Worm (Caenorhabditis elegans) whole organism, young adult: Measurements from ENCODE around the gene Y4C6A.4.

Experiments used
- C06A6.2 ChIP-seq: fragments of 200-800 bp; sonication (Bioruptor generic); conservative IDR thresholded peaks from 2 replicates; pipeline ENCODE4 v1.3.6; 2022; ENCODE audit warnings: missing genetic modification characterization, missing compliant biosample characterization
- F10E7.11 ChIP-seq: sonication (generic microtip); optimal IDR thresholded peaks from 2 replicates; lab custom pipeline; 2017; ENCODE audit warnings: mild to moderate bottlenecking, missing genetic modification characterization, moderate library complexity, missing compliant biosample characterization
- ama-1 ChIP-seq, 3 experiments: fragments of 150-350 bp in 1 of 3; sonication (generic microtip) in 2 of 3; optimal IDR thresholded peaks; 2 replicates each; lab custom pipeline; 2014 to 2018; ENCODE audit warnings: missing biosample characterization in 2 of 3, missing genetic modification characterization in 2 of 3, missing genetic modification reagents in 2 of 3
- gei-17 ChIP-seq: fragments of 200-800 bp; sonication (Bioruptor generic); optimal IDR thresholded peaks from 2 replicates; lab custom pipeline; 2018; ENCODE audit warnings: mild to moderate bottlenecking, missing genetic modification characterization, missing compliant biosample characterization
- lin-35 ChIP-seq, 3 experiments: fragments of 150-350 bp in 2 of 3; sonication (generic microtip) in 1 of 3; optimal IDR thresholded peaks; 2 replicates each; lab custom pipeline; 2014 to 2018; ENCODE audit warnings: missing biosample characterization in 3 of 3, missing genetic modification characterization in 3 of 3, missing genetic modification reagents in 3 of 3
- unc-62 ChIP-seq: fragments of 150-350 bp; optimal IDR thresholded peaks from 2 replicates; lab custom pipeline; 2014; ENCODE audit warnings: missing biosample characterization, missing genetic modification reagents, missing genetic modification characterization
- xnd-1 ChIP-seq: sonication (generic microtip); optimal IDR thresholded peaks from 2 replicates; lab custom pipeline; 2016; ENCODE audit warnings: missing genotype, missing genetic modification reagents, missing genetic modification characterization, missing compliant biosample characterization

DNA sequence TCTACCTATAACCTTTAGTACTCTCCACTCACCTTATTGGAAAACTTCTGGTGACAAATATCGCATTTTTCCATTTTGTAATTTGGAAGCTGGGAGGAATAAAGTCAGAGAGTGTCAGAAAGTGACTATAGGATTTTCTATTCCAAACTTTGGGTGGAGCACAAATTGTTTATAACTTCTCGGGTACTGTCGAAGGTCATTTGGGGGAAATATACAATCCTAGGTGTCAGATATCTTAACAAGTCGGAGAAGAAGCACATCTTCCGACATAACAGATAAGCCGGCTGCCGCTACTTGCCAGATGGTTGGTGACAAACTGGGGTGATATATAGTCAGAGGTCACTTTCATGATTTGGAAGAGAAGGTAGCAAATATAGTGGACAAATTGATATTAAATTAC, 33.6 kb upstream of the Y4C6A.4 start, which contains the start of gene ehn-3:
- TF ChIP-seq lin-35 (GFP tag; optimal IDR thresholded peaks at IDR 0.05; lab: Kevin White, UChicago) (no peak), C06A6.2 (GFP tag; lab: Robert Waterston, UW) (no peak), unc-62 (GFP tag; lab: Kevin White, UChicago) (no peak), xnd-1 (tag; lab: Kevin White, UChicago) (no peak), ama-1 (optimal IDR thresholded peaks at IDR 0.05; lab: Kevin White, UChicago) (no peak), ama-1 (GFP tag; optimal IDR thresholded peaks at IDR 0.05; lab: Kevin White, UChicago) (no peak), gei-17 (GFP tag; lab: Kevin White, UChicago) (no peak), F10E7.11 (tag; lab: Kevin White, UChicago) (no peak)
